Fruit fly (Drosophila melanogaster): ENCODE measurements around the gene frc.

DNA sequence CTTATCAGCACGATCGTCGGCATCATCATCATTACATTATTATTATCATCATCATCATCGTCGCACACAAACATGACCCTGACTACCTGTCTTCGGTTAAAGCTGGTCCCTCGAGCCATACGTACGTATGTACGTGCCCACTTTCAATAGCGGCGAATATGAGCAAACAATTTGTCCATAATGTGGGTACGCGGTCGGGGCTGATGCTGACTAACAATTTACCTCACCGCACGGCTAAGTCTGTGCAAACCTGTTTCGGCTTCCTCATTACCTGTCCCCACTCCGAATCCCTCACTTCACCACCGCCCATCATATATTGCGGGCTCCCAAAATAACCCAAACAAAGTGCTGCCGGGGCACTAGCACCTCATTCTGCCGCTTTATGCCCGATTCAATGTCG, 2.6 kb downstream of the frc start:
- no peak for TF ChIP-seq ovo (GFP tag; optimal IDR thresholded peaks at IDR 0.05)
- no peak for TF ChIP-seq Clk (GFP tag; optimal IDR thresholded peaks at IDR 0.05)
- no peak for TF ChIP-seq Mnt (GFP tag; optimal IDR thresholded peaks at IDR 0.05)
- no peak for TF ChIP-seq kay (GFP tag; ENCODE audit: borderline replicate concordance)
